Fruit fly (Drosophila melanogaster): ENCODE results near the gene Pura.
A peak's percentile ranks its signal among the peaks of the same experiment; 100 is the strongest.

Pura gene

DNA sequence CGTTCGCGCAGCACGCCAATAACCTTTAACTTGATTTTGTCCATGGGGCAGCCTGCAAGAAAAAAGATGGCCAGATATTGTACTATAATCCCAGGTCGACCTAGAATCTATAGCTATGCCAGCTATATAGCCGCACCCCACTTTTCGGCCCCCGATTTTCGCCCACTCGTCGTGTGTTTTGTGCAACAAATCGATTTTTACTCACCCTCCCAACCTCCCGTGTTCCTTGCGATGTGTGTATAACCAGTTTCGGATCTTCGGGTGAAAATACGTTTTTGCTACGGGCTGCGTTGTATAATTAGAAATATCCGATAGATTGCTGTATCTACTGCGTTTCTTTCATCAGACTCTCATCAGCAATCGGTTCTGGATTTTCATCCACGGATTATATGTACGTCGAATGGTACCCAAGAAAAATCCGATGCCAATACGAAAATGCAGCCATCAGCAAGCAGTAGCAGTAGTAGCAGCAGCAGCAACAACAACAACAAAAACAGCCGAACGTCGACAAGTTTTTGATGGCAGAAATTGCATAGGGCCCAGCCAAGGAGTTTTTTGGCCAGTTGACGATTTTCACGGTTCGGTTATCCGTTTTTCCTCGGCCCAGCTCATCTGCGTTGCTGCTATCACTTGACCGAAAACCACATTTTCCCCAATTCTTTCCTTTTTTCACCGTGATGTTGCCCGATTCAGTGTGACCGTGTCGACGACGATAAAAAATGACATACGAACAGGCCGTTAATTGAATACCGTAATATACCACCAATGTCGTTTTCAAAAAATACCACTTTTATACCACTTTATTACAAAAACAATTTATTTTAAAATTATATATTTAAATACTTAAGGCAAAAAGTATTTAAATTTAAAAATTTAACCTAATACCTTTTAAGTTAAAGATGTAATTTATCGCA is 61.4 kb downstream of the Pura start, which contains the start of gene CG7492 (continued):
- TF ChIP-seq sr (GFP tag; IDR thresholded peaks at IDR 0.05) = 0 out of 3 replicates have a peak, but pooled peaks have one; percentile 34
- TF ChIP-seq GATAe (GFP tag; conservative IDR thresholded peaks at IDR 0.05) = no peak
- TF ChIP-seq Mrtf (GFP tag; IDR thresholded peaks at IDR 0.05) = no peak
- TF ChIP-seq Neu2 (GFP tag; optimal IDR thresholded peaks at IDR 0.05; ENCODE audit: borderline replicate concordance) = no peak
- no peak for TF ChIP-seq crp (GFP tag; optimal IDR thresholded peaks at IDR 0.05)
- no peak for TF ChIP-seq dysf (GFP tag; IDR thresholded peaks at IDR 0.05)
- TF ChIP-seq CrebB (tag; optimal IDR thresholded peaks at IDR 0.05) = no peak
- TF ChIP-seq onecut (GFP tag; IDR thresholded peaks at IDR 0.05) = peak; percentile 91
- TF ChIP-seq CG13424 (tag; optimal IDR thresholded peaks at IDR 0.05) = no peak
- peak; percentile 70 for TF ChIP-seq stwl (tag; optimal IDR thresholded peaks at IDR 0.05)
- TF ChIP-seq fru (optimal IDR thresholded peaks at IDR 0.05) = no peak
- TF ChIP-seq Ets97D (GFP tag; optimal IDR thresholded peaks at IDR 0.05) = peak; percentile 22
- peak; percentile 41 for TF ChIP-seq CG31365 (tag; optimal IDR thresholded peaks at IDR 0.05)
- peak; percentile 64 for TF ChIP-seq gfzf (GFP tag; optimal IDR thresholded peaks at IDR 0.05)
- TF ChIP-seq CG13287 (GFP tag; IDR thresholded peaks at IDR 0.05; ENCODE audit: partially characterized antibody) = peak; percentile 40; the same call in 1 of the 2 replicates
- no peak for TF ChIP-seq CG3163 (GFP tag; optimal IDR thresholded peaks at IDR 0.05)
- no peak for TF ChIP-seq cwo (GFP tag; optimal IDR thresholded peaks at IDR 0.05)
- peak; percentile 58 for TF ChIP-seq CG9797 (GFP tag; optimal IDR thresholded peaks at IDR 0.05)
- TF ChIP-seq pnt (GFP tag; optimal IDR thresholded peaks at IDR 0.05) = no peak
- TF ChIP-seq MESR4 (GFP tag; optimal IDR thresholded peaks at IDR 0.05) = peak; percentile 88
- TF ChIP-seq CG2116 (GFP tag; optimal IDR thresholded peaks at IDR 0.05) = no peak
- TF ChIP-seq kni (GFP tag; optimal IDR thresholded peaks at IDR 0.05) = no peak
- TF ChIP-seq CG33557 (GFP tag; optimal IDR thresholded peaks at IDR 0.05) = no peak
- no peak for TF ChIP-seq Dad (GFP tag; optimal IDR thresholded peaks at IDR 0.05)
- TF ChIP-seq CG4360 (GFP tag; IDR thresholded peaks at IDR 0.05) = peak; percentile 92
- TF ChIP-seq NC2β (GFP tag; optimal IDR thresholded peaks at IDR 0.05) = no peak
- TF ChIP-seq CG9727 (GFP tag; optimal IDR thresholded peaks at IDR 0.05) = no peak
- TF ChIP-seq CG2129 (GFP tag; IDR thresholded peaks at IDR 0.05; ENCODE audit: partially characterized antibody) = no peak
- no peak for TF ChIP-seq CG15479 (GFP tag; optimal IDR thresholded peaks at IDR 0.05)
- TF ChIP-seq CG6272 (GFP tag; IDR thresholded peaks at IDR 0.05) = no peak
- no peak for TF ChIP-seq Tbp (GFP tag; optimal IDR thresholded peaks at IDR 0.05)
- no peak for TF ChIP-seq hth (optimal IDR thresholded peaks at IDR 0.05)
- TF ChIP-seq pzg (GFP tag; optimal IDR thresholded peaks at IDR 0.05) = peak; percentile 30
- TF ChIP-seq gcm2 (GFP tag; optimal IDR thresholded peaks at IDR 0.05) = no peak
- no peak for TF ChIP-seq CG12942 (GFP tag; optimal IDR thresholded peaks at IDR 0.05)
- TF ChIP-seq CG16863 (GFP tag; optimal IDR thresholded peaks at IDR 0.05) = no peak
- TF ChIP-seq Dbx (GFP tag; IDR thresholded peaks at IDR 0.05) = 0 out of 3 replicates have a peak, but pooled peaks have one; percentile 5
- TF ChIP-seq chinmo (GFP tag; IDR thresholded peaks at IDR 0.05; ENCODE audit: partially characterized antibody) = 0 out of 4 replicates have a peak, but pooled peaks have one; percentile 71
- peak; percentile 92 for TF ChIP-seq CG4617 (GFP tag; optimal IDR thresholded peaks at IDR 0.05; ENCODE audit: borderline replicate concordance)
- no peak for TF ChIP-seq CG8089 (GFP tag; optimal IDR thresholded peaks at IDR 0.05)
- no peak for TF ChIP-seq emc (GFP tag; optimal IDR thresholded peaks at IDR 0.05)
- no peak for TF ChIP-seq abd-A (tag; optimal IDR thresholded peaks at IDR 0.05)
- TF ChIP-seq YL-1 (GFP tag; optimal IDR thresholded peaks at IDR 0.05) = peak; percentile 78
- no peak for TF ChIP-seq CG6765 (GFP tag; optimal IDR thresholded peaks at IDR 0.05)
- peak; percentile 4 for TF ChIP-seq Sin3A (optimal IDR thresholded peaks at IDR 0.05)
- no peak for TF ChIP-seq CG3847 (GFP tag; IDR thresholded peaks at IDR 0.05)

Data from whole organism, embryonic.